Worm (Caenorhabditis elegans) whole organism, midembryonic: ENCODE results near the gene M163.5.

ENCODE experiments used
- T22C8.4 ChIP-seq: fragments of 200-800 bp; sonication (Bioruptor generic); IDR thresholded peaks from 2 replicates; pipeline ENCODE4 v1.3.6; 2022; ENCODE audit warnings: missing genetic modification characterization, missing compliant biosample characterization
- cog-1 ChIP-seq: sonication (generic microtip); optimal IDR thresholded peaks from 2 replicates; lab custom pipeline; 2016; ENCODE audit warnings: missing genetic modification characterization, missing compliant biosample characterization
- flt-1 ChIP-seq: fragments of 200-800 bp; sonication (Bioruptor generic); IDR thresholded peaks from 2 replicates; pipeline ENCODE4 v1.3.6; 2022; ENCODE audit warnings: missing genetic modification characterization, missing compliant biosample characterization
- klf-2 ChIP-seq: fragments of 200-800 bp; sonication (Bioruptor generic); conservative IDR thresholded peaks from 2 replicates; pipeline ENCODE4 v1.3.6; 2022; ENCODE audit warnings: missing genetic modification reagents, missing genetic modification characterization, missing compliant biosample characterization
- med-1 ChIP-seq: sonication (generic microtip); optimal IDR thresholded peaks from 2 replicates; lab custom pipeline; 2017; ENCODE audit warnings: missing genetic modification characterization, mild to moderate bottlenecking, missing compliant biosample characterization, antibody characterized with exemption, missing genetic modification reagents; ENCODE audit not compliant: insufficient read depth
- ref-1 ChIP-seq: fragments of 200-800 bp; sonication (Bioruptor generic); conservative IDR thresholded peaks from 2 replicates; pipeline ENCODE4 v1.3.6; 2022; ENCODE audit warnings: missing genetic modification reagents, missing genetic modification characterization, missing compliant biosample characterization
- tab-1 ChIP-seq: fragments of 200-800 bp; sonication (Bioruptor generic); IDR thresholded peaks from 2 replicates; pipeline ENCODE4 v1.3.6; 2022; ENCODE audit warnings: missing genetic modification characterization, missing compliant biosample characterization
- ztf-23 ChIP-seq: fragments of 200-800 bp; sonication (Bioruptor generic); IDR thresholded peaks from 2 replicates; pipeline ENCODE4 v1.3.6; 2022; ENCODE audit warnings: missing genetic modification reagents, missing genetic modification characterization, missing compliant biosample characterization
- ztf-29 ChIP-seq: fragments of 200-800 bp; sonication (Bioruptor generic); IDR thresholded peaks from 2 replicates; pipeline ENCODE4 v1.3.6; 2022; ENCODE audit warnings: missing genetic modification reagents, missing genetic modification characterization, missing compliant biosample characterization

Gene M163.5

ce11 chrX:14489945-14490344 lies 16.1 kb downstream of the M163.5 start, which contains the start of gene his-24:
Gene his-24, plus strand, starts transcription at chrX:14490094.
- peak; percentile 72 for TF ChIP-seq cog-1
- TF ChIP-seq tab-1 (GFP tag; lab: Robert Waterston, UW): peak; percentile 45; the same call in 1 of the 2 replicates
- TF ChIP-seq ztf-23 (GFP tag; lab: Robert Waterston, UW): peak; percentile 71; the same call in 1 of the 2 replicates
- 0 out of 2 replicates have a peak, but pooled peaks have one; percentile 36 for TF ChIP-seq T22C8.4 (GFP tag; lab: Robert Waterston, UW)
- peak; percentile 83 for TF ChIP-seq flt-1
- TF ChIP-seq ref-1 (GFP tag; lab: Robert Waterston, UW): no peak
- TF ChIP-seq klf-2 (GFP tag; lab: Robert Waterston, UW): peak; percentile 47; the same call in 1 of the 2 replicates
- TF ChIP-seq ztf-29: no peak
- TF ChIP-seq med-1 (GFP tag; lab: Kevin White, UChicago): no peak

DNA sequence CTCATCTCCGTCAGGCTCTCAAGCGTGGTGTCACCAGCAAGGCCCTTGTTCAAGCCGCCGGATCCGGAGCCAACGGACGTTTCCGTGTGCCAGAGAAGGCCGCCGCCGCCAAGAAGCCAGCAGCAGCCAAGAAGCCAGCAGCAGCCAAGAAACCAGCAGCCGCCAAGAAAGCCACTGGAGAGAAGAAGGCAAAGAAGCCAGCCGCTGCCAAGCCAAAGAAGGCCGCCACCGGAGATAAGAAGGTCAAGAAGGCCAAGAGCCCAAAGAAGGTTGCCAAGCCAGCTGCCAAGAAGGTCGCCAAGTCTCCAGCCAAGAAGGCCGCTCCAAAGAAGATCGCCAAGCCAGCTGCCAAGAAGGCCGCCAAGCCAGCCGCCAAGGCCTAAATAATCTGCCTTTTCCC lies 16.6 kb downstream of the M163.5 start:
- TF ChIP-seq tab-1 (GFP tag; lab: Robert Waterston, UW) (no peak), klf-2 (GFP tag; lab: Robert Waterston, UW) (no peak), cog-1 (no peak), med-1 (GFP tag; lab: Kevin White, UChicago) (no peak), flt-1 (no peak; the same call in 1 of the 2 replicates), ztf-29 (no peak), ztf-23 (GFP tag; lab: Robert Waterston, UW) (0 out of 2 replicates have a peak, but pooled peaks have one; percentile 8), T22C8.4 (GFP tag; lab: Robert Waterston, UW) (no peak), ref-1 (GFP tag; lab: Robert Waterston, UW) (no peak)

ce11 chrX:14491103-14491502 lies 17.3 kb downstream of the M163.5 start:
- TF ChIP-seq ztf-23 (GFP tag; lab: Robert Waterston, UW) (0 out of 2 replicates have a peak, but pooled peaks have one; percentile 54), cog-1 (no peak), flt-1 (peak; percentile 36; the same call in 1 of the 2 replicates)

DNA sequence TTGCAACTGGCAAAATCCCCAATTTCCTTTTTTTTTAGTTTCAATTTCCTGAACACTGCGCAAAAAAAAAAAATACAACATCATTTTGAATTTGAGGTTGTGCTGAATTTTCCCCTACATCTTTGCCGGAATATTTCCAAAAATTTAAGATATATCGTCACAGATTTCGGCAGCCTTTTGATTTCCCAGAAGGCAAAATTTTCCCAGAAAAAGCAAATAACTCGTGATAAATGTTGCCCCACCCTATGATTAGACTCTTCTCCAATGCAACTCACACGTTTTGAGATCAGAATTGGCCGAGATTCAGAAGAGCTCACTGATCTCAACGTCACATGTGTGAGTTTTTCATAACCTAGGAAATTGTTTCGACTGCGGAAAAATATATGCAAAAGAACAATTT lies 18.6 kb downstream of the M163.5 start:
- TF ChIP-seq flt-1 (no peak), klf-2 (GFP tag; lab: Robert Waterston, UW) (no peak), med-1 (GFP tag; lab: Kevin White, UChicago) (no peak), cog-1 (no peak), T22C8.4 (GFP tag; lab: Robert Waterston, UW) (no peak), ztf-29 (no peak), ztf-23 (GFP tag; lab: Robert Waterston, UW) (no peak), ref-1 (GFP tag; lab: Robert Waterston, UW) (no peak), tab-1 (GFP tag; lab: Robert Waterston, UW) (no peak)

DNA sequence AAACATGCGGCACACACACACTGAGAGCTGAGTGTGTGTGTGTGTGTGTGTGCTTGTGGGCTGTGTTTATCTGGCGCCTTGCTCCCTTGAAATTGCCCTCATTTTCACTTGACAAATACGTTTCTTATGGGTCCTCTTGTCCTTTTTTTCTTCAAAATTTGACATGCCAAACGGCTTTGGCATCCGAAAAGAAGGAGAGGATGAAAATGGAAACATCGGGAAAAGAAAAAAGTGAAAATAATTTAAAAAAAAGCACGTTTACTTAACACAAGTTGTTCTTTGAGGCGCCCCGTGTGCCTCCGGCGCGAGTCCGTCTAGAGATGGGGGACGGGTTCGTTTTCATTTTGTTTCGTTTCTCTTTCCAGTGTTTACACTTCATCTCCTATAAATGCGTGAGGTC lies 21.2 kb downstream of the M163.5 start:
- no peak for TF ChIP-seq ztf-23 (GFP tag; lab: Robert Waterston, UW)
- TF ChIP-seq flt-1: no peak
- no peak for TF ChIP-seq med-1 (GFP tag; lab: Kevin White, UChicago)
- no peak for TF ChIP-seq ztf-29
- TF ChIP-seq tab-1 (GFP tag; lab: Robert Waterston, UW): no peak
- no peak for TF ChIP-seq T22C8.4 (GFP tag; lab: Robert Waterston, UW)
- no peak for TF ChIP-seq ref-1 (GFP tag; lab: Robert Waterston, UW)
- no peak for TF ChIP-seq cog-1
- TF ChIP-seq klf-2 (GFP tag; lab: Robert Waterston, UW): no peak

ce11 chrX:14495785-14496184 lies 21.9 kb downstream of the M163.5 start, which contains the start of gene ztf-14:
Gene ztf-14, plus strand, starts transcription at chrX:14496085.
- no peak for TF ChIP-seq tab-1 (GFP tag; lab: Robert Waterston, UW)
- TF ChIP-seq ztf-29: no peak
- no peak for TF ChIP-seq med-1 (GFP tag; lab: Kevin White, UChicago)
- no peak for TF ChIP-seq ref-1 (GFP tag; lab: Robert Waterston, UW)

DNA sequence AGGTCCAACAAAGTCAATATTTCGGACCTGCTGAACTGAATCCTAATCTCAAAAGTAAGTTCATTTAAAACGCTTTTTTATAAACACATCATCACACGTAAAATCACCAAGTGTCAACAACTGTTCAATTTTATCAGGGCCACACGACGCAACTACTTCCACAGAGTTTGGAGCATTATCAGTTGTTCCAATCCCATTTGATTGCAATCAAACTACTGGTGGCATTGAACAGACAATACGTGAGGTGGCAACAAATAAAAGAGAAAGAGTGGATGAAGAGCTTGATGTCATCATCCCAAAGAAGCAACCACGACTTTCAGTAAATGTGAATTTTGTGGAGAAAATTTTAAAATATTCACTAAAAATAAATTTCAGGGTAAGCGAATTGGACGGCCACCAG lies 22.7 kb downstream of the M163.5 start:
- TF ChIP-seq klf-2 (GFP tag; lab: Robert Waterston, UW) (no peak), tab-1 (GFP tag; lab: Robert Waterston, UW) (no peak), cog-1 (no peak), flt-1 (no peak), ztf-29 (no peak), ztf-23 (GFP tag; lab: Robert Waterston, UW) (no peak), T22C8.4 (GFP tag; lab: Robert Waterston, UW) (no peak), med-1 (GFP tag; lab: Kevin White, UChicago) (no peak), ref-1 (GFP tag; lab: Robert Waterston, UW) (no peak)

DNA sequence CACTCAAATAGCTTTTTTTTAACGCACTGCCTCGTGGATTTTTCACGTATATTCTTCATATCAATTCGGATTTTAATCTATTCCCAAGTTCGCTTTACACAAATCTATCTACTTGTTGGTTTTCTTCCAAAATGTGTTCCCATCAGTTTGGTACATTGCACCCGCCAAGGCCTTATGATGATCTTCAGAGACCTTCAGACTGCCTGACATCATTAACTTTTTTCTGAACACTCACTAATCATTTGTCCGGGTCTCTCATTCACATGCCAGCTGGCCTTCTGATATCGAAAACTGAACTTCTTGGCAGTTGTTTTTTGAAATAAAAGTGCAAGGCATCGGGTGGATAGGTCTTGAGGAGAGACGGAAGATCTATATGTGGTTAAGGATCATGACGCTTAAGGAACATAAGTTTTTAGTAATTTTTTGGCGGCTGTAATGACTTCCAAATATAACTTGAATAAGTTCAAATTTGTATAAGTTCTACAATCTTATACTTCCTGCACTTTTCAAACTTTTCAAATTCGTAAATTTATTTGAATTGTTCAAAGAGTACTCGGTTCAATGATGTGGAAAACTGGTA lies 26.1 kb downstream of the M163.5 start:
- TF ChIP-seq tab-1 (GFP tag; lab: Robert Waterston, UW) (no peak), ref-1 (GFP tag; lab: Robert Waterston, UW) (no peak), klf-2 (GFP tag; lab: Robert Waterston, UW) (no peak), flt-1 (no peak), ztf-23 (GFP tag; lab: Robert Waterston, UW) (no peak), ztf-29 (no peak), T22C8.4 (GFP tag; lab: Robert Waterston, UW) (no peak), cog-1 (no peak), med-1 (GFP tag; lab: Kevin White, UChicago) (no peak)

DNA sequence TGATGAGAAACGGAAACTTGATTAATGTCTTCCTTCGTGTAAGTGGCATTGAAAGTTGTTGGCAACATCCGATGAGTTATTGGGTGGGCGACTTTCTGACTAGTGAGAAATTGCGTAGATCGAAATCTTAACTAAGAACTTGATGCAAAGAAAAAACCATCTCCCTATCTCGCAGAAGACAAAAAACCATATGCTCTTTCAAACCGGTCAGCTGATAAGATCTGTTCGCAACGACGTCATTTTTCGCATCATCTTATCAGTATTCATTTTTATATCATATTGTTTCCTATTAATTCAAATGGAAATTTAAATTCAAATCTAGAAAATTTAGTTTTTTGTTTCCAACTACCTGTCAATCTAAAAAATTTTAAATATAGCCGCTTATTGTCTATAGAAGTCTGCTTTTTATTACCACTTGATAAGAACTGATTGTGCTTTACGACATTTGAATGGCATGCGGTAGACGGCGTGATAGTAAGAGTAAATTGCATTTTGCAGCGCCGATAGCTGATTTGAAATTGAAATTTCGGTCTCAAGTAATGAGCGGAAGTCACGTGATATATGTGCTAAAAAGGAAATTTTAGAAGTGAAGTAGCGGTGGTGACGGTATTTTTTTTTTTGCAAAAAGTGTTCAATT lies 26.7 kb downstream of the M163.5 start:
- TF ChIP-seq ztf-29: no peak
- TF ChIP-seq klf-2 (GFP tag; lab: Robert Waterston, UW): no peak
